Worm (Caenorhabditis elegans) whole organism, L1 larva: ENCODE measurements around the gene imph-1.

Source experiments
- F16B12.6 ChIP-seq: fragments of 150-350 bp; optimal IDR thresholded peaks from 2 replicates; lab custom pipeline; 2014; ENCODE audit warnings: missing biosample characterization, missing genetic modification characterization
- aha-1 ChIP-seq: fragments of 150-350 bp; optimal IDR thresholded peaks from 2 replicates; lab custom pipeline; 2014; ENCODE audit warnings: missing biosample characterization, missing genetic modification characterization
- alr-1 ChIP-seq: fragments of 200-800 bp; sonication (Bioruptor generic); optimal IDR thresholded peaks from 2 replicates; lab custom pipeline; 2018; ENCODE audit warnings: borderline replicate concordance, mild to moderate bottlenecking, missing genetic modification characterization, missing compliant biosample characterization
- aly-2 ChIP-seq: fragments of 150-350 bp; optimal IDR thresholded peaks from 2 replicates; lab custom pipeline; 2014; ENCODE audit warnings: missing biosample characterization, missing genetic modification characterization
- ama-1 ChIP-seq: fragments of 150-350 bp; optimal IDR thresholded peaks from 2 replicates; lab custom pipeline; 2014
- blmp-1 ChIP-seq: fragments of 150-350 bp; optimal IDR thresholded peaks from 2 replicates; lab custom pipeline; 2014; ENCODE audit warnings: missing biosample characterization, missing genetic modification characterization
- ceh-63 ChIP-seq: fragments of 200-800 bp; sonication (Bioruptor generic); optimal IDR thresholded peaks from 2 replicates; lab custom pipeline; 2018; ENCODE audit warnings: mild to moderate bottlenecking, missing genetic modification characterization, missing compliant biosample characterization
- ceh-8 ChIP-seq: fragments of 200-800 bp; sonication (Bioruptor generic); optimal IDR thresholded peaks from 2 replicates; lab custom pipeline; 2018; ENCODE audit warnings: mild to moderate bottlenecking, missing genetic modification characterization, moderate library complexity, missing compliant biosample characterization
- efl-3 ChIP-seq: fragments of 200-800 bp; sonication (Bioruptor generic); optimal IDR thresholded peaks from 2 replicates; lab custom pipeline; 2018; ENCODE audit warnings: mild to moderate bottlenecking, missing genetic modification characterization, missing compliant biosample characterization
- egl-27 ChIP-seq, 2 experiments: fragments of 150-350 bp in 1 of 2; sonication (generic microtip); optimal IDR thresholded peaks; 3 replicates each; lab custom pipeline; 2017 to 2018; ENCODE audit warnings: missing biosample characterization in 2 of 2, missing genetic modification characterization in 2 of 2, missing genetic modification reagents in 2 of 2
- elt-2 ChIP-seq: sonication (generic microtip); optimal IDR thresholded peaks from 2 replicates; lab custom pipeline; 2016; ENCODE audit warnings: missing genetic modification characterization, mild to moderate bottlenecking, inconsistent platforms, missing compliant biosample characterization, missing genetic modification reagents
- elt-3 ChIP-seq, 6 experiments: fragments of 150-350 bp in 1 of 6; sonication (generic microtip); optimal IDR thresholded peaks; 2 replicates each; lab custom pipeline; 2017 to 2018; ENCODE audit warnings: missing biosample characterization in 6 of 6, missing genetic modification characterization in 6 of 6, inconsistent platforms in 1 of 6
- ets-5 ChIP-seq: fragments of 200-800 bp; sonication (Bioruptor generic); IDR thresholded peaks from 2 replicates; pipeline ENCODE4 v1.3.6; 2022; ENCODE audit warnings: missing genetic modification characterization, missing compliant biosample characterization
- fkh-10 ChIP-seq: sonication (generic microtip); optimal IDR thresholded peaks from 2 replicates; lab custom pipeline; 2017; ENCODE audit warnings: missing biosample characterization, missing genetic modification reagents, missing genetic modification characterization
- fkh-4 ChIP-seq: sonication (generic microtip); optimal IDR thresholded peaks from 2 replicates; lab custom pipeline; 2016; ENCODE audit warnings: missing compliant biosample characterization, missing genetic modification characterization, borderline replicate concordance
- fkh-8 ChIP-seq: sonication (generic microtip); optimal IDR thresholded peaks from 2 replicates; lab custom pipeline; 2016; ENCODE audit warnings: mild to moderate bottlenecking, missing genetic modification characterization, missing compliant biosample characterization
- hlh-17 ChIP-seq: fragments of 200-800 bp; sonication (Bioruptor generic); optimal IDR thresholded peaks from 2 replicates; lab custom pipeline; 2018; ENCODE audit warnings: missing genetic modification characterization, mild to moderate bottlenecking, missing compliant biosample characterization, moderate library complexity, borderline replicate concordance
- hlh-4 ChIP-seq: sonication (generic microtip); optimal IDR thresholded peaks from 2 replicates; lab custom pipeline; 2016; ENCODE audit warnings: mild to moderate bottlenecking, missing genetic modification characterization, missing compliant biosample characterization
- irx-1 ChIP-seq: sonication (generic microtip); optimal IDR thresholded peaks from 2 replicates; lab custom pipeline; 2016; ENCODE audit warnings: missing genetic modification characterization, missing compliant biosample characterization
- jun-1 ChIP-seq: fragments of 150-350 bp; optimal IDR thresholded peaks from 2 replicates; lab custom pipeline; 2014; ENCODE audit warnings: missing biosample characterization, missing genetic modification reagents, missing genetic modification characterization
- lin-15B ChIP-seq: fragments of 150-350 bp; sonication (generic microtip); optimal IDR thresholded peaks from 3 replicates; lab custom pipeline; 2014; ENCODE audit warnings: missing biosample characterization, missing genetic modification characterization
- lin-35 ChIP-seq, 2 experiments: fragments of 150-350 bp; optimal IDR thresholded peaks; 2 replicates each; lab custom pipeline; 2014; ENCODE audit warnings: missing biosample characterization in 2 of 2, missing genetic modification characterization in 2 of 2, missing genetic modification reagents in 2 of 2
- lir-3 ChIP-seq: sonication (generic microtip); optimal IDR thresholded peaks from 2 replicates; lab custom pipeline; 2016; ENCODE audit warnings: mild to moderate bottlenecking, missing genetic modification characterization, moderate library complexity, missing compliant biosample characterization; ENCODE audit not compliant: poor library complexity
- lsy-2 ChIP-seq, 2 experiments: fragments of 150-350 bp; optimal IDR thresholded peaks; 2 replicates each; lab custom pipeline; 2014; ENCODE audit warnings: missing biosample characterization in 2 of 2, missing genetic modification characterization in 2 of 2
- mab-9 ChIP-seq: fragments of 200-800 bp; sonication (Bioruptor generic); IDR thresholded peaks from 2 replicates; pipeline ENCODE4 v1.3.6; 2022; ENCODE audit warnings: missing genetic modification reagents, missing genetic modification characterization, missing compliant biosample characterization
- mdl-1 ChIP-seq, 2 experiments: fragments of 150-350 bp; optimal IDR thresholded peaks; 2 replicates each; lab custom pipeline; 2014 to 2017; ENCODE audit warnings: missing biosample characterization in 2 of 2, missing genetic modification characterization in 2 of 2, inconsistent platforms in 1 of 2
- mef-2 ChIP-seq: fragments of 150-350 bp; optimal IDR thresholded peaks from 2 replicates; lab custom pipeline; 2014; ENCODE audit warnings: missing biosample characterization, missing genetic modification characterization
- mep-1 ChIP-seq: fragments of 150-350 bp; optimal IDR thresholded peaks from 2 replicates; lab custom pipeline; 2014; ENCODE audit warnings: missing biosample characterization, missing genetic modification characterization
- nhr-11 ChIP-seq: fragments of 150-350 bp; optimal IDR thresholded peaks from 2 replicates; lab custom pipeline; 2014; ENCODE audit warnings: missing biosample characterization, missing genetic modification characterization
- nhr-19 ChIP-seq: fragments of 200-800 bp; sonication (Bioruptor generic); conservative IDR thresholded peaks from 2 replicates; pipeline ENCODE4 v1.3.6; 2022; ENCODE audit warnings: missing genetic modification characterization, missing compliant biosample characterization
- nhr-20 ChIP-seq: sonication (generic microtip); optimal IDR thresholded peaks from 2 replicates; lab custom pipeline; 2016; ENCODE audit warnings: mild to moderate bottlenecking, missing genetic modification characterization, missing compliant biosample characterization
- nhr-28 ChIP-seq: fragments of 150-350 bp; optimal IDR thresholded peaks from 2 replicates; lab custom pipeline; 2014; ENCODE audit warnings: missing biosample characterization, missing genetic modification characterization
- nhr-76 ChIP-seq: sonication (generic microtip); optimal IDR thresholded peaks from 2 replicates; lab custom pipeline; 2017; ENCODE audit warnings: missing biosample characterization, missing genetic modification characterization
- nhr-84 ChIP-seq: sonication (generic microtip); optimal IDR thresholded peaks from 2 replicates; lab custom pipeline; 2017; ENCODE audit warnings: missing biosample characterization, missing genetic modification characterization
- nhr-85 ChIP-seq: sonication (generic microtip); peaks from one replicate; lab custom pipeline; 2016; ENCODE audit warnings: missing genetic modification characterization, inconsistent platforms, missing compliant biosample characterization
- pag-3 ChIP-seq: sonication (generic microtip); optimal IDR thresholded peaks from 2 replicates; lab custom pipeline; 2017; ENCODE audit warnings: missing genetic modification characterization, mild to moderate bottlenecking, missing compliant biosample characterization, antibody characterized with exemption, borderline replicate concordance; ENCODE audit not compliant: insufficient read depth
- pax-3 ChIP-seq: fragments of 200-800 bp; sonication (Bioruptor generic); optimal IDR thresholded peaks from 2 replicates; lab custom pipeline; 2018; ENCODE audit warnings: mild to moderate bottlenecking, missing genetic modification characterization, moderate library complexity, missing compliant biosample characterization
- pqm-1 ChIP-seq: sonication (generic microtip); optimal IDR thresholded peaks from 3 replicates; lab custom pipeline; 2017; ENCODE audit warnings: missing biosample characterization, missing genetic modification characterization
- skn-1 ChIP-seq: fragments of 150-350 bp; optimal IDR thresholded peaks from 2 replicates; lab custom pipeline; 2014; ENCODE audit warnings: missing biosample characterization, missing genetic modification characterization
- snpc-4 ChIP-seq: fragments of 150-350 bp; optimal IDR thresholded peaks from 2 replicates; lab custom pipeline; 2014; ENCODE audit warnings: missing biosample characterization, missing genetic modification characterization
- snu-23 ChIP-seq: sonication (generic microtip); optimal IDR thresholded peaks from 2 replicates; lab custom pipeline; 2016; ENCODE audit warnings: missing genetic modification characterization, missing compliant biosample characterization
- sox-4 ChIP-seq: sonication (generic microtip); optimal IDR thresholded peaks from 2 replicates; lab custom pipeline; 2016; ENCODE audit warnings: missing genetic modification characterization, missing compliant biosample characterization
- sptf-1 ChIP-seq: fragments of 150-350 bp; optimal IDR thresholded peaks from 2 replicates; lab custom pipeline; 2014; ENCODE audit warnings: missing biosample characterization, missing genetic modification characterization
- sup-37 ChIP-seq: fragments of 200-800 bp; sonication (Bioruptor generic); optimal IDR thresholded peaks from 2 replicates; lab custom pipeline; 2018; ENCODE audit warnings: mild to moderate bottlenecking, missing genetic modification characterization, missing compliant biosample characterization
- swsn-7 ChIP-seq: sonication (generic microtip); optimal IDR thresholded peaks from 2 replicates; lab custom pipeline; 2016; ENCODE audit warnings: missing genetic modification characterization, missing compliant biosample characterization
- tbx-2 ChIP-seq: sonication (generic microtip); optimal IDR thresholded peaks from 2 replicates; lab custom pipeline; 2016; ENCODE audit warnings: missing genetic modification characterization, missing compliant biosample characterization
- unc-130 ChIP-seq: fragments of 150-350 bp; optimal IDR thresholded peaks from 2 replicates; lab custom pipeline; 2017; ENCODE audit warnings: missing biosample characterization, missing genetic modification characterization, inconsistent platforms
- unc-30 ChIP-seq: sonication (generic microtip); optimal IDR thresholded peaks from 2 replicates; lab custom pipeline; 2017; ENCODE audit warnings: missing biosample characterization, missing genetic modification characterization
- unc-62 ChIP-seq: fragments of 150-350 bp; optimal IDR thresholded peaks from 2 replicates; lab custom pipeline; 2014; ENCODE audit warnings: missing biosample characterization, missing genetic modification reagents, missing genetic modification characterization
- vab-15 ChIP-seq: sonication (generic microtip); optimal IDR thresholded peaks from 2 replicates; lab custom pipeline; 2017; ENCODE audit warnings: missing genotype, mild to moderate bottlenecking, missing genetic modification characterization, missing compliant biosample characterization
- xbp-1 ChIP-seq: sonication (generic microtip); optimal IDR thresholded peaks from 2 replicates; lab custom pipeline; 2016; ENCODE audit warnings: missing genetic modification characterization, missing compliant biosample characterization
- zag-1 ChIP-seq: fragments of 150-350 bp; optimal IDR thresholded peaks from 2 replicates; lab custom pipeline; 2014; ENCODE audit warnings: missing biosample characterization, missing genetic modification characterization
- zip-4 ChIP-seq: fragments of 200-800 bp; sonication (Bioruptor generic); optimal IDR thresholded peaks from 2 replicates; lab custom pipeline; 2018; ENCODE audit warnings: mild to moderate bottlenecking, missing genetic modification characterization, moderate library complexity, missing compliant biosample characterization
- ztf-11 ChIP-seq, 2 experiments: sonication (generic microtip); optimal IDR thresholded peaks; 2 replicates each; lab custom pipeline; 2016 to 2017; ENCODE audit warnings: missing genetic modification characterization in 2 of 2, missing biosample characterization in 1 of 2, missing compliant biosample characterization in 1 of 2

imph-1 gene

ce11 chrIII:4551963-4552362 lies 1.5 kb upstream of the imph-1 start (continued):
- TF ChIP-seq ceh-8 (GFP tag; lab: Kevin White, UChicago) (no peak), aly-2 (tag; lab: Kevin White, UChicago) (no peak), pax-3 (no peak), snpc-4 (tag; lab: Kevin White, UChicago) (peak; percentile 23), unc-62 (no peak), nhr-20 (tag; lab: Kevin White, UChicago) (peak; percentile 76), lsy-2 (tag; optimal IDR thresholded peaks at IDR 0.05; lab: Kevin White, UChicago) (peak; percentile 48 to 77), tbx-2 (peak; percentile 60), mep-1 (tag; lab: Kevin White, UChicago) (peak; percentile 61), mab-9 (no peak), jun-1 (peak; percentile 57), alr-1 (tag; lab: Kevin White, UChicago) (no peak), mef-2 (no peak), pag-3 (tag; lab: Kevin White, UChicago) (no peak), mdl-1 (tag; optimal IDR thresholded peaks at IDR 0.05; lab: Kevin White, UChicago) (peak in 1 of 2 experiments; percentile 57), swsn-7 (peak; percentile 65), xbp-1 (peak; percentile 15), zag-1 (tag; lab: Kevin White, UChicago) (no peak), nhr-84 (tag; lab: Kevin White, UChicago) (no peak), sup-37 (GFP tag; lab: Kevin White, UChicago) (no peak), nhr-28 (tag; lab: Kevin White, UChicago) (no peak), elt-2 (no peak), nhr-11 (tag; lab: Kevin White, UChicago) (no peak), elt-3 (tag; optimal IDR thresholded peaks at IDR 0.05; lab: Kevin White, UChicago) (peak in 1 of 6 experiments; percentile 39), nhr-85 (tag; lab: Kevin White, UChicago) (peak; percentile 81), blmp-1 (tag; lab: Kevin White, UChicago) (no peak), fkh-8 (tag; lab: Kevin White, UChicago) (peak; percentile 69), sptf-1 (no peak), ztf-11 (tag; optimal IDR thresholded peaks at IDR 0.05; lab: Kevin White, UChicago) (no peak), fkh-4 (tag; lab: Kevin White, UChicago) (no peak), aha-1 (tag; lab: Kevin White, UChicago) (no peak), nhr-76 (tag; lab: Kevin White, UChicago) (no peak), zip-4 (GFP tag; lab: Kevin White, UChicago) (no peak), egl-27 (tag; optimal IDR thresholded peaks at IDR 0.05; lab: Kevin White, UChicago) (peak; percentile 6 to 36), F16B12.6 (no peak), ceh-63 (GFP tag; lab: Kevin White, UChicago) (no peak), nhr-19 (GFP tag; lab: Robert Waterston, UW) (peak; percentile 64), efl-3 (GFP tag; lab: Kevin White, UChicago) (no peak), unc-130 (tag; lab: Kevin White, UChicago) (peak; percentile 0), lir-3 (tag; lab: Kevin White, UChicago) (no peak), sox-4 (no peak), vab-15 (tag; lab: Kevin White, UChicago) (no peak), skn-1 (tag; lab: Kevin White, UChicago) (peak; percentile 67), hlh-17 (GFP tag; lab: Kevin White, UChicago) (no peak), snu-23 (GFP tag; lab: Kevin White, UChicago) (peak; percentile 82), pqm-1 (tag; lab: Kevin White, UChicago) (no peak), lin-15B (no peak), lin-35 (GFP tag; optimal IDR thresholded peaks at IDR 0.05; lab: Kevin White, UChicago) (peak; percentile 65 to 71), ets-5 (no peak), ama-1 (lab: Kevin White, UChicago) (no peak), fkh-10 (GFP tag; lab: Kevin White, UChicago) (no peak), unc-30 (no peak), hlh-4 (tag; lab: Kevin White, UChicago) (no peak), irx-1 (tag; lab: Kevin White, UChicago) (peak; percentile 14)
